Worm (Caenorhabditis elegans) whole organism, mixed stage, embryonic: ENCODE measurements around the gene C05A2.4.

Source experiments
- blmp-1 ChIP-seq: fragments of 150-350 bp; optimal IDR thresholded peaks from 2 replicates; lab custom pipeline; 2014; ENCODE audit warnings: missing biosample characterization, missing genetic modification characterization
- ceh-39 ChIP-seq: fragments of 150-350 bp; optimal IDR thresholded peaks from 2 replicates; lab custom pipeline; 2014; ENCODE audit warnings: missing biosample characterization, missing genetic modification characterization
- ces-1 ChIP-seq: fragments of 150-350 bp; optimal IDR thresholded peaks from 2 replicates; lab custom pipeline; 2014; ENCODE audit warnings: missing biosample characterization, missing genetic modification reagents, missing genetic modification characterization
- elt-1 ChIP-seq: sonication (generic microtip); optimal IDR thresholded peaks from 2 replicates; lab custom pipeline; 2017; ENCODE audit warnings: missing genetic modification characterization, mild to moderate bottlenecking, missing compliant biosample characterization, antibody characterized with exemption, moderate library complexity, borderline replicate concordance; ENCODE audit not compliant: insufficient read depth
- elt-3 ChIP-seq: fragments of 150-350 bp; optimal IDR thresholded peaks from 2 replicates; lab custom pipeline; 2014; ENCODE audit warnings: missing biosample characterization, missing genetic modification characterization
- lin-13 ChIP-seq: fragments of 150-350 bp; optimal IDR thresholded peaks from 2 replicates; lab custom pipeline; 2014; ENCODE audit warnings: missing biosample characterization, missing genetic modification characterization
- lsy-2 ChIP-seq: fragments of 150-350 bp; optimal IDR thresholded peaks from 2 replicates; lab custom pipeline; 2014; ENCODE audit warnings: missing biosample characterization, missing genetic modification characterization
- mab-5 ChIP-seq: fragments of 150-350 bp; optimal IDR thresholded peaks from 2 replicates; lab custom pipeline; 2014; ENCODE audit warnings: missing biosample characterization, missing genetic modification characterization
- nhr-28 ChIP-seq: fragments of 150-350 bp; optimal IDR thresholded peaks from 2 replicates; lab custom pipeline; 2014; ENCODE audit warnings: missing biosample characterization, missing genetic modification characterization
- nhr-76 ChIP-seq: sonication (generic microtip); optimal IDR thresholded peaks from 2 replicates; lab custom pipeline; 2017; ENCODE audit warnings: missing biosample characterization, missing genetic modification characterization
- sem-2 ChIP-seq: fragments of 200-800 bp; sonication (Bioruptor generic); optimal IDR thresholded peaks from 2 replicates; lab custom pipeline; 2018; ENCODE audit warnings: mild to moderate bottlenecking, missing genetic modification characterization, missing compliant biosample characterization
- unc-62 ChIP-seq: fragments of 150-350 bp; optimal IDR thresholded peaks from 2 replicates; lab custom pipeline; 2014; ENCODE audit warnings: missing biosample characterization, missing genetic modification reagents, missing genetic modification characterization
- zip-8 ChIP-seq: fragments of 150-350 bp; optimal IDR thresholded peaks from 2 replicates; lab custom pipeline; 2014; ENCODE audit warnings: missing biosample characterization, missing genetic modification characterization
- ztf-11 ChIP-seq: fragments of 150-350 bp; optimal IDR thresholded peaks from 2 replicates; lab custom pipeline; 2014; ENCODE audit warnings: missing biosample characterization, missing genetic modification characterization

DNA sequence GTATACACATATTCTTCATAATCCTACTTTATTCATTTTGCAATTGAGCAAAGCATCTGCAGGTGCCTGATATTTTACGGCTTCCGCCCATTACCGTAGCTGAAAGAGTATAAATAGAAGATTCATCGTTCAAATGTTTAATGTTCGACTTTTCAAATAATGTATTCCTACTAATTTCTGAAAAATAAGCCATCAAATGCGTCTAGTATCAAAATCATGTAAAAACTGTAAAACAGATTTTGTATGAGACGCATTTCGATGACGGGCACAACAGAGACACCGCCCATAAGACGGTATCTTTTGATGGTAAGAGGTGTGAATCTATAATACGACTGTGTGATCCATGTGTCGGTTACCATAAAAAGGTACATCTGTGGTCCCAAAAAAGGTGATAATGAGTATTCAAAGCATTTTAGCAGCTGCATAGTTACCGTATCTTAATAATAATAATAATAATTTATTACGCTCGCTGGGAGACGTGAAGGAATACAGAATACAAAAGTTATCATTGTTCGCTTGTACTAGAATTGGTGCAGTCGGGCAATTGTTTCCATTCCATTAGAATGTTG is 48.2 kb upstream of the C05A2.4 start, which contains the start of the genes C32C4.3 and C32C4.16:
- no peak for TF ChIP-seq ces-1
- TF ChIP-seq sem-2 (GFP tag; lab: Kevin White, UChicago) = no peak
- TF ChIP-seq mab-5 (tag; lab: Kevin White, UChicago) = no peak
- TF ChIP-seq elt-1 (tag; lab: Kevin White, UChicago) = no peak
- no peak for TF ChIP-seq ceh-39
- TF ChIP-seq blmp-1 (tag; lab: Kevin White, UChicago) = no peak
- no peak for TF ChIP-seq unc-62
- no peak for TF ChIP-seq elt-3 (tag; lab: Kevin White, UChicago)
- no peak for TF ChIP-seq nhr-28 (tag; lab: Kevin White, UChicago)
- TF ChIP-seq ztf-11 (tag; lab: Kevin White, UChicago) = no peak
- TF ChIP-seq lin-13 (tag; lab: Kevin White, UChicago) = no peak
- TF ChIP-seq zip-8 = no peak
- no peak for TF ChIP-seq nhr-76 (tag; lab: Kevin White, UChicago)
- TF ChIP-seq lsy-2 (tag; lab: Kevin White, UChicago) = no peak
